Worm (Caenorhabditis elegans) whole organism, midembryonic: Measurements from ENCODE around the gene C56E6.7.
A peak's percentile ranks its signal among the peaks of the same experiment; 100 is the strongest.

ENCODE experiments used
- T22C8.4 ChIP-seq: fragments of 200-800 bp; sonication (Bioruptor generic); IDR thresholded peaks from 2 replicates; pipeline ENCODE4 v1.3.6; 2022; ENCODE audit warnings: missing genetic modification characterization, missing compliant biosample characterization
- cog-1 ChIP-seq: sonication (generic microtip); optimal IDR thresholded peaks from 2 replicates; lab custom pipeline; 2016; ENCODE audit warnings: missing genetic modification characterization, missing compliant biosample characterization
- flt-1 ChIP-seq: fragments of 200-800 bp; sonication (Bioruptor generic); IDR thresholded peaks from 2 replicates; pipeline ENCODE4 v1.3.6; 2022; ENCODE audit warnings: missing genetic modification characterization, missing compliant biosample characterization
- klf-2 ChIP-seq: fragments of 200-800 bp; sonication (Bioruptor generic); conservative IDR thresholded peaks from 2 replicates; pipeline ENCODE4 v1.3.6; 2022; ENCODE audit warnings: missing genetic modification reagents, missing genetic modification characterization, missing compliant biosample characterization
- med-1 ChIP-seq: sonication (generic microtip); optimal IDR thresholded peaks from 2 replicates; lab custom pipeline; 2017; ENCODE audit warnings: missing genetic modification characterization, mild to moderate bottlenecking, missing compliant biosample characterization, antibody characterized with exemption, missing genetic modification reagents; ENCODE audit not compliant: insufficient read depth
- ref-1 ChIP-seq: fragments of 200-800 bp; sonication (Bioruptor generic); conservative IDR thresholded peaks from 2 replicates; pipeline ENCODE4 v1.3.6; 2022; ENCODE audit warnings: missing genetic modification reagents, missing genetic modification characterization, missing compliant biosample characterization
- tab-1 ChIP-seq: fragments of 200-800 bp; sonication (Bioruptor generic); IDR thresholded peaks from 2 replicates; pipeline ENCODE4 v1.3.6; 2022; ENCODE audit warnings: missing genetic modification characterization, missing compliant biosample characterization
- ztf-23 ChIP-seq: fragments of 200-800 bp; sonication (Bioruptor generic); IDR thresholded peaks from 2 replicates; pipeline ENCODE4 v1.3.6; 2022; ENCODE audit warnings: missing genetic modification reagents, missing genetic modification characterization, missing compliant biosample characterization
- ztf-29 ChIP-seq: fragments of 200-800 bp; sonication (Bioruptor generic); IDR thresholded peaks from 2 replicates; pipeline ENCODE4 v1.3.6; 2022; ENCODE audit warnings: missing genetic modification reagents, missing genetic modification characterization, missing compliant biosample characterization

C56E6.7 gene

ce11 chrII:6554677-6555076 lies 38.3 kb downstream of the C56E6.7 start, which contains the start of gene wrn-1:
wrn-1 (plus strand) TSS chrII:6554977.
- no peak for TF ChIP-seq ref-1 (GFP tag; lab: Robert Waterston, UW)
- no peak for TF ChIP-seq cog-1 (tag; lab: Kevin White, UChicago)
- no peak for TF ChIP-seq tab-1 (GFP tag; lab: Robert Waterston, UW)
- no peak for TF ChIP-seq med-1
- no peak for TF ChIP-seq ztf-29 (GFP tag; lab: Robert Waterston, UW)
- no peak for TF ChIP-seq klf-2 (GFP tag; lab: Robert Waterston, UW)
- TF ChIP-seq T22C8.4 (GFP tag; lab: Robert Waterston, UW): no peak
- no peak for TF ChIP-seq flt-1
- TF ChIP-seq ztf-23 (GFP tag; lab: Robert Waterston, UW): no peak

ce11 chrII:6558887-6559286 lies 42.5 kb downstream of the C56E6.7 start:
- no peak for TF ChIP-seq tab-1 (GFP tag; lab: Robert Waterston, UW)
- TF ChIP-seq med-1: no peak
- TF ChIP-seq ref-1 (GFP tag; lab: Robert Waterston, UW): no peak
- no peak for TF ChIP-seq ztf-23 (GFP tag; lab: Robert Waterston, UW)
- TF ChIP-seq klf-2 (GFP tag; lab: Robert Waterston, UW): no peak

DNA sequence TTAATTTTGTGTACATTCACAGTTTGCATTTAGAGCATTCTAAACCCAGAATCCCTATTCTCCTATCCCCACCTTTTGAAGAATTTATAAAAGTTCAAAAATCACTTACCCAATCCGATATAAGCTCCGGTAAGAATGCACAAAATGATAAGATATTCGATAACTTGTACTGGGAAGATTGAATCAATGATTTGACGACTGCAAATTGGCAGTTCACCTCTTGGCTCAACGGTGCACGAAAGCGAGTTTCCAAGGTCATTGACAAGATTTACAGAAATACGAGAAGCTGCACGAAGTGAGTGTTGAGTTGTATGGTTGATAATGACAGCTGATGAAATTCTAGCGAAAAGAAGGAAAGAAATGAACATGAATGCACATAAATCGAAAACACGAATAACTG lies 43.9 kb downstream of the C56E6.7 start:
- TF ChIP-seq tab-1 (GFP tag; lab: Robert Waterston, UW): no peak
- no peak for TF ChIP-seq ref-1 (GFP tag; lab: Robert Waterston, UW)
- TF ChIP-seq klf-2 (GFP tag; lab: Robert Waterston, UW): no peak
- TF ChIP-seq T22C8.4 (GFP tag; lab: Robert Waterston, UW): no peak
- TF ChIP-seq flt-1: no peak

ce11 chrII:6561300-6561699 lies 44.9 kb downstream of the C56E6.7 start, which contains the start of gene F18C5.10:
F18C5.10 (minus strand) TSS chrII:6561444.
- TF ChIP-seq ref-1 (GFP tag; lab: Robert Waterston, UW) (no peak), flt-1 (no peak), T22C8.4 (GFP tag; lab: Robert Waterston, UW) (no peak), med-1 (no peak), ztf-29 (GFP tag; lab: Robert Waterston, UW) (no peak), tab-1 (GFP tag; lab: Robert Waterston, UW) (no peak), ztf-23 (GFP tag; lab: Robert Waterston, UW) (no peak), klf-2 (GFP tag; lab: Robert Waterston, UW) (no peak), cog-1 (tag; lab: Kevin White, UChicago) (no peak)

DNA sequence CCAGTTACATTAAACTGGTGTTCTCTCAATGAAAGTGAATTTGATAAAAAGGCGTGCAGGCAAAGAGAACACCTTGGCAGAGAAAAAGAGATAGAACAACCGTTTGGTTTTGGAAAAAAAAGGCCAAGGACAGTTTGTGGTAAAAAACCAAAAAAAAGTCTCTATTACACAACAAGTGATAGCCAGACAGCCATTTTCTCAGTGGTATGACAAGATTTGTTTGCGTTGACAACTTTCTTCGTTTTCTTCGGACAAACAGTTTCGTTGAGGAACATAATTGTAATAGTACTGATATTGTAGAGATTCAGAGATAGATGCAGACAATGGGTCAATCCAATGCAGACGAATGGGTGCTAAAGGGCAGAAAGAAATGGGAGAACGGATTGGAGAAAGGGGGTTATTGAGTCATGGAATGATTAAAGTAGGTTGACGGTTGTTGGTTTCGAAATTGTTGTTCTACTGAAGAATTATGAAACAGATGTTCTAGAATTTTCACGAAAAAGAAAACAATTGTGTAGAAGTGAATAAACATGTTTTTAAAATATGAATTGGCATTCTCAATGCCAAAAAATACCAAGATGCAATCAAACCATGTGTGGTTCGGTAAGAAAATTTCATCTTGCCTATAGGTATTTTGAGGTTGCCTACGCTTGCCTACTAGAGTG lies 46.0 kb downstream of the C56E6.7 start:
- TF ChIP-seq med-1 (no peak), klf-2 (GFP tag; lab: Robert Waterston, UW) (no peak), ztf-23 (GFP tag; lab: Robert Waterston, UW) (0 out of 2 replicates have a peak, but pooled peaks have one; percentile 50)

- TF ChIP-seq cog-1 (tag; lab: Kevin White, UChicago) (peak; percentile 13), med-1 (no peak)
Measured at ce11 chrII:6563238-6563637, 46.9 kb downstream of the C56E6.7 start.

ce11 chrII:6565077-6565476 lies 48.7 kb downstream of the C56E6.7 start, which contains the start of gene mpz-3:
mpz-3 (minus strand) TSS chrII:6565396.
- peak; percentile 82; the same call in 1 of the 2 replicates for TF ChIP-seq tab-1 (GFP tag; lab: Robert Waterston, UW)
- TF ChIP-seq ztf-23 (GFP tag; lab: Robert Waterston, UW): peak; percentile 80; the same call in 1 of the 2 replicates
- no peak for TF ChIP-seq cog-1 (tag; lab: Kevin White, UChicago)
- TF ChIP-seq med-1: peak; percentile 66
- peak; percentile 86 for TF ChIP-seq flt-1
- peak; percentile 56; the same call in 1 of the 2 replicates for TF ChIP-seq ztf-29 (GFP tag; lab: Robert Waterston, UW)
- no peak; the same call in none of the 2 replicates for TF ChIP-seq klf-2 (GFP tag; lab: Robert Waterston, UW)
- peak; percentile 67; the same call in 1 of the 2 replicates for TF ChIP-seq T22C8.4 (GFP tag; lab: Robert Waterston, UW)
- peak; percentile 61 for TF ChIP-seq ref-1 (GFP tag; lab: Robert Waterston, UW)
